Fruit fly (Drosophila melanogaster): ENCODE measurements around the gene CG4281.
A peak's percentile ranks its signal among the peaks of the same experiment; 100 is the strongest.

The CG4281 gene

dm6 chrX:2043660-2044397, 21.1 kb downstream of the CG4281 start, which contains the start of gene CG4325:
Gene CG4325, minus strand, starts transcription at chrX:2043818.
- TF ChIP-seq CG15479 (GFP tag; optimal IDR thresholded peaks at IDR 0.05) (no peak), CG7556 (GFP tag; optimal IDR thresholded peaks at IDR 0.05) (no peak), CG30020 (tag; optimal IDR thresholded peaks at IDR 0.05) (no peak), grn (GFP tag; optimal IDR thresholded peaks at IDR 0.05) (peak; percentile 2), crol (GFP tag; IDR thresholded peaks at IDR 0.05) (peak; percentile 70), stwl (tag; optimal IDR thresholded peaks at IDR 0.05) (no peak), gsb-n (tag; optimal IDR thresholded peaks at IDR 0.05) (no peak), amos (GFP tag; IDR thresholded peaks at IDR 0.05; ENCODE audit: partially characterized antibody) (no peak), al (GFP tag; IDR thresholded peaks at IDR 0.05) (no peak), en (GFP tag; optimal IDR thresholded peaks at IDR 0.05) (no peak), tll (GFP tag; optimal IDR thresholded peaks at IDR 0.05) (no peak), bbx (GFP tag; IDR thresholded peaks at IDR 0.05; ENCODE audit: partially characterized antibody) (no peak), Deaf1 (tag; optimal IDR thresholded peaks at IDR 0.05) (peak; percentile 19)

dm6 chrX:2041981-2042847, 22.7 kb downstream of the CG4281 start, which contains the start of the genes Actn and usp:
Gene Actn, minus strand, starts transcription at chrX:2042311.
Gene usp, minus strand, starts transcription at chrX:2042311.
- TF ChIP-seq HLH3B (GFP tag; IDR thresholded peaks at IDR 0.05) (0 out of 2 replicates have a peak, but pooled peaks have one; percentile 10), CG15514 (GFP tag; optimal IDR thresholded peaks at IDR 0.05) (peak; percentile 96), CG13287 (GFP tag; IDR thresholded peaks at IDR 0.05; ENCODE audit: partially characterized antibody) (peak; percentile 45), unpg (GFP tag; optimal IDR thresholded peaks at IDR 0.05) (peak; percentile 43), CG15479 (GFP tag; optimal IDR thresholded peaks at IDR 0.05) (peak; percentile 16), mld (GFP tag; IDR thresholded peaks at IDR 0.05; ENCODE audit: partially characterized antibody) (no peak), Elba2 (GFP tag; optimal IDR thresholded peaks at IDR 0.05) (no peak), CG5180 (GFP tag; optimal IDR thresholded peaks at IDR 0.05) (no peak), otp (GFP tag; IDR thresholded peaks at IDR 0.05) (no peak), CG6175 (GFP tag; IDR thresholded peaks at IDR 0.05) (no peak), pfk (GFP tag; optimal IDR thresholded peaks at IDR 0.05) (no peak), pros (GFP tag; optimal IDR thresholded peaks at IDR 0.05) (no peak), CG12391 (tag; optimal IDR thresholded peaks at IDR 0.05) (peak; percentile 53), seq (GFP tag; IDR thresholded peaks at IDR 0.05) (0 out of 2 replicates have a peak, but pooled peaks have one; percentile 10), CG3995 (GFP tag; optimal IDR thresholded peaks at IDR 0.05) (peak; percentile 39), Vsx1 (GFP tag; optimal IDR thresholded peaks at IDR 0.05) (no peak), chif (GFP tag; optimal IDR thresholded peaks at IDR 0.05) (no peak), lola (GFP tag; optimal IDR thresholded peaks at IDR 0.05) (peak in 2 of 3 experiments; percentile 12 to 93), Dll (GFP tag; IDR thresholded peaks at IDR 0.05; ENCODE audit: partially characterized antibody) (no peak), pho (GFP tag; optimal IDR thresholded peaks at IDR 0.05) (no peak), Dfd (GFP tag; optimal IDR thresholded peaks at IDR 0.05) (peak in 1 of 2 experiments; percentile 48), CG9609 (GFP tag; optimal IDR thresholded peaks at IDR 0.05) (no peak), HLHmδ (GFP tag; optimal IDR thresholded peaks at IDR 0.05) (no peak), fd64A (GFP tag; optimal IDR thresholded peaks at IDR 0.05) (no peak), CG7987 (GFP tag; optimal IDR thresholded peaks at IDR 0.05) (no peak), twi (tag; optimal IDR thresholded peaks at IDR 0.05) (no peak), CG10431 (GFP tag; optimal IDR thresholded peaks at IDR 0.05) (no peak), tna (GFP tag; IDR thresholded peaks at IDR 0.05; ENCODE audit: partially characterized antibody) (no peak), CG7963 (GFP tag; IDR thresholded peaks at IDR 0.05; ENCODE audit: partially characterized antibody) (no peak), cg (GFP tag; optimal IDR thresholded peaks at IDR 0.05) (peak; percentile 29), bab2 (GFP tag; optimal IDR thresholded peaks at IDR 0.05) (no peak), H15 (GFP tag; IDR thresholded peaks at IDR 0.05) (no peak)
